Worm (Caenorhabditis elegans) whole organism, L4 larva: Measurements from ENCODE around the gene mig-15.
A peak's percentile ranks its signal among the peaks of the same experiment; 100 is the strongest.

Experiments used
- F10B5.3 ChIP-seq: sonication (generic microtip); optimal IDR thresholded peaks from 2 replicates; lab custom pipeline; 2016; ENCODE audit warnings: mild to moderate bottlenecking, missing genetic modification characterization, missing compliant biosample characterization
- F26F4.8 ChIP-seq: fragments of 200-800 bp; sonication (Bioruptor generic); conservative IDR thresholded peaks from 2 replicates; pipeline ENCODE4 v1.3.6; 2022; ENCODE audit warnings: missing genetic modification characterization, missing compliant biosample characterization
- F37D6.2 ChIP-seq: sonication (generic microtip); optimal IDR thresholded peaks from 2 replicates; lab custom pipeline; 2016; ENCODE audit warnings: mild to moderate bottlenecking, missing genetic modification characterization, missing compliant biosample characterization
- T26A8.4 ChIP-seq: fragments of 200-800 bp; sonication (Bioruptor generic); IDR thresholded peaks from 2 replicates; pipeline ENCODE4 v1.3.6; 2022; ENCODE audit warnings: missing genetic modification characterization, missing compliant biosample characterization
- Y105C5A.15 ChIP-seq: fragments of 200-800 bp; sonication (Bioruptor generic); IDR thresholded peaks from 2 replicates; pipeline ENCODE4 v1.3.6; 2022; ENCODE audit warnings: missing genetic modification characterization, missing compliant biosample characterization
- ZK546.5 ChIP-seq, 2 experiments: sonication (generic microtip); optimal IDR thresholded peaks; 2 replicates each; lab custom pipeline; 2017; ENCODE audit warnings: missing biosample characterization in 2 of 2, missing genetic modification characterization in 2 of 2
- aha-1 ChIP-seq: fragments of 150-350 bp; peaks from one replicate; lab custom pipeline; 2014; ENCODE audit warnings: missing biosample characterization, missing genetic modification characterization
- ama-1 ChIP-seq: fragments of 150-350 bp; optimal IDR thresholded peaks from 2 replicates; lab custom pipeline; 2014; ENCODE audit warnings: inconsistent platforms, mixed read lengths
- arid-1 ChIP-seq: fragments of 200-800 bp; sonication (Bioruptor generic); conservative IDR thresholded peaks from 2 replicates; pipeline ENCODE4 v1.3.6; 2022; ENCODE audit warnings: missing genetic modification reagents, missing genetic modification characterization, missing compliant biosample characterization
- attf-4 ChIP-seq: sonication (generic microtip); optimal IDR thresholded peaks from 3 replicates; lab custom pipeline; 2017; ENCODE audit warnings: missing biosample characterization, missing genetic modification characterization
- ceh-20 ChIP-seq: fragments of 200-800 bp; sonication (Bioruptor generic); IDR thresholded peaks from 2 replicates; pipeline ENCODE4 v1.3.6; 2022; ENCODE audit warnings: missing genetic modification reagents, missing genetic modification characterization, missing compliant biosample characterization
- ceh-82 ChIP-seq: sonication (generic microtip); optimal IDR thresholded peaks from 2 replicates; lab custom pipeline; 2017; ENCODE audit warnings: missing biosample characterization, missing genetic modification characterization
- ces-1 ChIP-seq: fragments of 150-350 bp; sonication (generic microtip); optimal IDR thresholded peaks from 4 replicates; lab custom pipeline; 2014; ENCODE audit warnings: missing biosample characterization, missing genetic modification reagents, missing genetic modification characterization
- ctbp-1 ChIP-seq: fragments of 200-800 bp; sonication (Bioruptor generic); IDR thresholded peaks from 2 replicates; pipeline ENCODE4 v1.3.6; 2022; ENCODE audit warnings: missing genetic modification reagents, missing genetic modification characterization, missing compliant biosample characterization
- daf-16 ChIP-seq, 3 experiments: sonication (generic microtip); optimal IDR thresholded peaks; 2 replicates each; lab custom pipeline; 2016 to 2017; ENCODE audit warnings: missing genetic modification characterization in 3 of 3, missing genetic modification reagents in 3 of 3, mild to moderate bottlenecking in 2 of 3, missing compliant biosample characterization in 2 of 3, missing biosample characterization in 1 of 3, moderate library complexity in 1 of 3
- dmd-6 ChIP-seq: fragments of 200-800 bp; sonication (Bioruptor generic); IDR thresholded peaks from 2 replicates; pipeline ENCODE4 v1.3.6; 2022; ENCODE audit warnings: missing genetic modification reagents, missing genetic modification characterization, missing compliant biosample characterization
- egl-43 ChIP-seq: fragments of 200-800 bp; sonication (Bioruptor generic); IDR thresholded peaks from 2 replicates; pipeline ENCODE4 v1.3.6; 2022; ENCODE audit warnings: missing genetic modification reagents, missing genetic modification characterization, missing compliant biosample characterization
- fkh-10 ChIP-seq: fragments of 150-350 bp; optimal IDR thresholded peaks from 2 replicates; lab custom pipeline; 2014; ENCODE audit warnings: missing biosample characterization, missing genetic modification reagents, missing genetic modification characterization
- hmg-1.1 ChIP-seq: fragments of 200-800 bp; sonication (Bioruptor generic); IDR thresholded peaks from 2 replicates; pipeline ENCODE4 v1.3.6; 2022; ENCODE audit warnings: missing genetic modification reagents, missing genetic modification characterization, missing compliant biosample characterization
- lin-1 ChIP-seq: fragments of 200-800 bp; sonication (Bioruptor generic); IDR thresholded peaks from 2 replicates; pipeline ENCODE4 v1.3.6; 2022; ENCODE audit warnings: missing genetic modification reagents, missing genetic modification characterization, missing compliant biosample characterization
- lin-13 ChIP-seq: fragments of 150-350 bp; optimal IDR thresholded peaks from 2 replicates; lab custom pipeline; 2014; ENCODE audit warnings: missing biosample characterization, missing genetic modification reagents, missing genetic modification characterization
- lin-15B ChIP-seq: fragments of 150-350 bp; sonication (generic microtip); optimal IDR thresholded peaks from 3 replicates; lab custom pipeline; 2014; ENCODE audit warnings: missing biosample characterization, missing genetic modification characterization
- lin-29 ChIP-seq: fragments of 200-800 bp; sonication (Bioruptor generic); IDR thresholded peaks from 2 replicates; pipeline ENCODE4 v1.3.6; 2022; ENCODE audit warnings: missing genetic modification reagents, missing genetic modification characterization, missing compliant biosample characterization
- lin-39 ChIP-seq: fragments of 150-350 bp; optimal IDR thresholded peaks from 2 replicates; lab custom pipeline; 2014; ENCODE audit warnings: missing biosample characterization, missing genetic modification reagents, missing genetic modification characterization
- lir-3 ChIP-seq: sonication (generic microtip); optimal IDR thresholded peaks from 2 replicates; lab custom pipeline; 2016; ENCODE audit warnings: mild to moderate bottlenecking, missing genetic modification characterization, missing compliant biosample characterization
- lsy-2 ChIP-seq, 2 experiments: fragments of 150-350 bp in 1 of 2; sonication (generic microtip) in 1 of 2; optimal IDR thresholded peaks; 2 replicates each; lab custom pipeline; 2014 to 2017; ENCODE audit warnings: missing biosample characterization in 2 of 2, missing genetic modification characterization in 2 of 2
- madf-9 ChIP-seq: fragments of 200-800 bp; sonication (Bioruptor generic); conservative IDR thresholded peaks from 2 replicates; pipeline ENCODE4 v1.3.6; 2022; ENCODE audit warnings: missing genetic modification reagents, missing genetic modification characterization, missing compliant biosample characterization
- mdt-29 ChIP-seq: fragments of 200-800 bp; sonication (Bioruptor generic); IDR thresholded peaks from 2 replicates; pipeline ENCODE4 v1.3.6; 2022; ENCODE audit warnings: missing genetic modification reagents, missing genetic modification characterization, missing compliant biosample characterization
- mep-1 ChIP-seq: fragments of 150-350 bp; sonication (generic microtip); optimal IDR thresholded peaks from 3 replicates; lab custom pipeline; 2014; ENCODE audit warnings: missing biosample characterization, missing genetic modification characterization
- mes-2 ChIP-seq: sonication (generic microtip); optimal IDR thresholded peaks from 2 replicates; lab custom pipeline; 2016; ENCODE audit warnings: missing genotype, mild to moderate bottlenecking, missing genetic modification characterization, missing compliant biosample characterization; ENCODE audit not compliant: poor library complexity, severe bottlenecking
- mxl-2 ChIP-seq: fragments of 200-800 bp; sonication (Bioruptor generic); conservative IDR thresholded peaks from 2 replicates; pipeline ENCODE4 v1.3.6; 2022; ENCODE audit warnings: missing genetic modification reagents, missing genetic modification characterization, missing compliant biosample characterization
- nhr-11 ChIP-seq: fragments of 150-350 bp; optimal IDR thresholded peaks from 2 replicates; lab custom pipeline; 2014; ENCODE audit warnings: missing biosample characterization, missing genetic modification characterization
- nhr-76 ChIP-seq: fragments of 150-350 bp; optimal IDR thresholded peaks from 2 replicates; lab custom pipeline; 2014; ENCODE audit warnings: missing biosample characterization, missing genetic modification characterization
- nhr-77 ChIP-seq: fragments of 150-350 bp; optimal IDR thresholded peaks from 2 replicates; lab custom pipeline; 2014; ENCODE audit warnings: missing biosample characterization, missing genetic modification characterization
- php-3 ChIP-seq: fragments of 200-800 bp; sonication (Bioruptor generic); IDR thresholded peaks from 2 replicates; pipeline ENCODE4 v1.3.6; 2022; ENCODE audit warnings: missing genetic modification reagents, missing genetic modification characterization, missing compliant biosample characterization
- pqm-1 ChIP-seq: sonication (generic microtip); optimal IDR thresholded peaks from 2 replicates; lab custom pipeline; 2017; ENCODE audit warnings: missing biosample characterization, missing genetic modification characterization
- sdz-12 ChIP-seq: fragments of 200-800 bp; sonication (Bioruptor generic); optimal IDR thresholded peaks from 2 replicates; lab custom pipeline; 2018; ENCODE audit warnings: mild to moderate bottlenecking, missing genetic modification characterization, missing compliant biosample characterization
- skn-1 ChIP-seq: fragments of 150-350 bp; optimal IDR thresholded peaks from 2 replicates; lab custom pipeline; 2014; ENCODE audit warnings: missing biosample characterization, missing genetic modification characterization
- snpc-4 ChIP-seq: fragments of 150-350 bp; optimal IDR thresholded peaks from 2 replicates; lab custom pipeline; 2014; ENCODE audit warnings: missing biosample characterization, missing genetic modification characterization
- tra-1 ChIP-seq: fragments of 200-800 bp; sonication (Bioruptor generic); IDR thresholded peaks from 2 replicates; pipeline ENCODE4 v1.3.6; 2022; ENCODE audit warnings: missing genetic modification reagents, missing genetic modification characterization, missing compliant biosample characterization
- unc-130 ChIP-seq: sonication (generic microtip); optimal IDR thresholded peaks from 2 replicates; lab custom pipeline; 2016; ENCODE audit warnings: missing genetic modification reagents, missing genetic modification characterization, missing compliant biosample characterization
- unc-39 ChIP-seq: sonication (generic microtip); optimal IDR thresholded peaks from 2 replicates; lab custom pipeline; 2017; ENCODE audit warnings: missing biosample characterization, missing genetic modification characterization
- unc-62 ChIP-seq, 3 experiments: fragments of 150-350 bp in 1 of 3; sonication (generic microtip); optimal IDR thresholded peaks in 2 of 3; peaks in 1 of 3; 1 replicate in 1 of 3; 2 replicates in 2 of 3; lab custom pipeline; 2014 to 2017; ENCODE audit warnings: missing biosample characterization in 3 of 3, missing genetic modification characterization in 3 of 3, missing genetic modification reagents in 3 of 3, missing genotype in 1 of 3
- vab-7 ChIP-seq: fragments of 200-800 bp; sonication (Bioruptor generic); IDR thresholded peaks from 2 replicates; pipeline ENCODE4 v1.3.6; 2022; ENCODE audit warnings: missing genetic modification reagents, missing genetic modification characterization, missing compliant biosample characterization
- zag-1 ChIP-seq: fragments of 150-350 bp; optimal IDR thresholded peaks from 2 replicates; lab custom pipeline; 2014; ENCODE audit warnings: missing biosample characterization, missing genetic modification characterization
- zfp-3 ChIP-seq: fragments of 200-800 bp; sonication (Bioruptor generic); conservative IDR thresholded peaks from 2 replicates; pipeline ENCODE4 v1.3.6; 2022; ENCODE audit warnings: missing genetic modification reagents, missing genetic modification characterization, missing compliant biosample characterization
- zip-2 ChIP-seq: fragments of 150-350 bp; optimal IDR thresholded peaks from 2 replicates; lab custom pipeline; 2014; ENCODE audit warnings: missing biosample characterization, missing genetic modification characterization
- ztf-7 ChIP-seq: fragments of 150-350 bp; optimal IDR thresholded peaks from 2 replicates; lab custom pipeline; 2014; ENCODE audit warnings: missing biosample characterization, missing genetic modification characterization

mig-15 gene

ce11 chrX:10428557-10428956, at the start of gene mig-15:
mig-15 (minus strand) TSS chrX:10428657.
- TF ChIP-seq php-3 (GFP tag; lab: Robert Waterston, UW) (no peak), nhr-77 (tag; lab: Kevin White, UChicago) (no peak), daf-16 (GFP tag; optimal IDR thresholded peaks at IDR 0.05; lab: Kevin White, UChicago) (no peak), daf-16 (tag; optimal IDR thresholded peaks at IDR 0.05; lab: Kevin White, UChicago) (peak; percentile 24), arid-1 (GFP tag; lab: Robert Waterston, UW) (no peak), lir-3 (tag; lab: Kevin White, UChicago) (no peak), zfp-3 (GFP tag; lab: Robert Waterston, UW) (no peak)

ce11 chrX:10477172-10477985, 48.9 kb upstream of the mig-15 start:
- TF ChIP-seq fkh-10 (GFP tag; lab: Kevin White, UChicago) = no peak
- no peak for TF ChIP-seq aha-1 (tag; lab: Kevin White, UChicago)
- no peak for TF ChIP-seq ztf-7 (tag; lab: Kevin White, UChicago)
- no peak for TF ChIP-seq T26A8.4 (GFP tag; lab: Robert Waterston, UW)
- no peak for TF ChIP-seq unc-39
- no peak for TF ChIP-seq ceh-20 (GFP tag; lab: Robert Waterston, UW)
- peak; percentile 29 for TF ChIP-seq mep-1
- TF ChIP-seq F26F4.8 (GFP tag; lab: Robert Waterston, UW) = no peak
- TF ChIP-seq unc-130 (GFP tag; lab: Kevin White, UChicago) = no peak
- peak; percentile 27 for TF ChIP-seq nhr-77 (tag; lab: Kevin White, UChicago)
- no peak for TF ChIP-seq hmg-1.1 (GFP tag; lab: Robert Waterston, UW)
- TF ChIP-seq sdz-12 (GFP tag; lab: Kevin White, UChicago) = no peak
- TF ChIP-seq F10B5.3 = no peak
- peak; percentile 57 for TF ChIP-seq dmd-6
- no peak for TF ChIP-seq lin-15B
- TF ChIP-seq vab-7 (GFP tag; lab: Robert Waterston, UW) = no peak
- no peak for TF ChIP-seq lin-39 (tag; lab: Kevin White, UChicago)
- TF ChIP-seq egl-43 (GFP tag; lab: Robert Waterston, UW) = no peak
- no peak for TF ChIP-seq nhr-76 (tag; lab: Kevin White, UChicago)
- no peak for TF ChIP-seq arid-1 (GFP tag; lab: Robert Waterston, UW)
- TF ChIP-seq ama-1 (lab: Kevin White, UChicago) = no peak
- no peak for TF ChIP-seq ces-1 (GFP tag; lab: Kevin White, UChicago)
- no peak for TF ChIP-seq Y105C5A.15 (GFP tag; lab: Robert Waterston, UW)
- TF ChIP-seq zfp-3 (GFP tag; lab: Robert Waterston, UW) = no peak
- no peak for TF ChIP-seq attf-4 (tag; lab: Kevin White, UChicago)
- no peak for TF ChIP-seq ZK546.5 (tag; optimal IDR thresholded peaks at IDR 0.05; lab: Kevin White, UChicago)
- TF ChIP-seq zip-2 (tag; lab: Kevin White, UChicago) = no peak
- TF ChIP-seq lin-13 = no peak
- TF ChIP-seq unc-62 (GFP tag; optimal IDR thresholded peaks at IDR 0.05 in 1 of 2; lab: Kevin White, UChicago) = peak in 1 of 2 experiments; percentile 98
- TF ChIP-seq unc-62 (tag; optimal IDR thresholded peaks at IDR 0.05; lab: Kevin White, UChicago) = no peak
- no peak for TF ChIP-seq zag-1 (tag; lab: Kevin White, UChicago)
- TF ChIP-seq ctbp-1 (GFP tag; lab: Robert Waterston, UW) = no peak
- no peak for TF ChIP-seq mdt-29 (GFP tag; lab: Robert Waterston, UW)
- TF ChIP-seq mxl-2 (GFP tag; lab: Robert Waterston, UW) = no peak
- no peak for TF ChIP-seq madf-9
- peak; percentile 96 for TF ChIP-seq pqm-1
- TF ChIP-seq skn-1 (tag; lab: Kevin White, UChicago) = no peak
- no peak for TF ChIP-seq snpc-4 (tag; lab: Kevin White, UChicago)
- no peak for TF ChIP-seq lin-29
- TF ChIP-seq tra-1 (GFP tag; lab: Robert Waterston, UW) = no peak
- TF ChIP-seq F37D6.2 (tag; lab: Kevin White, UChicago) = no peak
- TF ChIP-seq lir-3 (tag; lab: Kevin White, UChicago) = no peak
- TF ChIP-seq lin-1 (GFP tag; lab: Robert Waterston, UW) = peak; percentile 56; the same call in 1 of the 2 replicates
- TF ChIP-seq mes-2 (tag; lab: Kevin White, UChicago) = no peak
- TF ChIP-seq nhr-11 (tag; lab: Kevin White, UChicago) = no peak
- TF ChIP-seq lsy-2 (tag; optimal IDR thresholded peaks at IDR 0.05; lab: Kevin White, UChicago) = peak in 1 of 2 experiments; percentile 19
- no peak for TF ChIP-seq ceh-82 (tag; lab: Kevin White, UChicago)
